Worm (Caenorhabditis elegans) whole organism, L1 larva: Measurements from ENCODE around the gene nhr-63.
A peak's percentile ranks its signal among the peaks of the same experiment; 100 is the strongest.

Source experiments
- C04F5.9 ChIP-seq: sonication (generic microtip); optimal IDR thresholded peaks from 2 replicates; lab custom pipeline; 2016; ENCODE audit warnings: missing genetic modification characterization, missing compliant biosample characterization
- C34B4.2 ChIP-seq: sonication (generic microtip); optimal IDR thresholded peaks from 2 replicates; lab custom pipeline; 2017; ENCODE audit warnings: mild to moderate bottlenecking, missing genetic modification characterization, missing compliant biosample characterization
- F16B12.6 ChIP-seq: fragments of 150-350 bp; optimal IDR thresholded peaks from 2 replicates; lab custom pipeline; 2014; ENCODE audit warnings: missing biosample characterization, missing genetic modification characterization
- aha-1 ChIP-seq: fragments of 150-350 bp; optimal IDR thresholded peaks from 2 replicates; lab custom pipeline; 2014; ENCODE audit warnings: missing biosample characterization, missing genetic modification characterization
- aly-2 ChIP-seq: fragments of 150-350 bp; optimal IDR thresholded peaks from 2 replicates; lab custom pipeline; 2014; ENCODE audit warnings: missing biosample characterization, missing genetic modification characterization
- ceh-63 ChIP-seq: fragments of 200-800 bp; sonication (Bioruptor generic); optimal IDR thresholded peaks from 2 replicates; lab custom pipeline; 2018; ENCODE audit warnings: mild to moderate bottlenecking, missing genetic modification characterization, missing compliant biosample characterization
- ceh-8 ChIP-seq: fragments of 200-800 bp; sonication (Bioruptor generic); optimal IDR thresholded peaks from 2 replicates; lab custom pipeline; 2018; ENCODE audit warnings: mild to moderate bottlenecking, missing genetic modification characterization, moderate library complexity, missing compliant biosample characterization
- ceh-82 ChIP-seq, 3 experiments: fragments of 150-350 bp in 1 of 3; sonication (generic microtip) in 2 of 3; optimal IDR thresholded peaks; 2 replicates each; lab custom pipeline; 2014 to 2017; ENCODE audit warnings: missing biosample characterization in 3 of 3, missing genetic modification characterization in 3 of 3
- ceh-90 ChIP-seq: sonication (generic microtip); optimal IDR thresholded peaks from 2 replicates; lab custom pipeline; 2016; ENCODE audit warnings: missing genetic modification characterization, missing compliant biosample characterization
- ces-1 ChIP-seq: fragments of 150-350 bp; optimal IDR thresholded peaks from 2 replicates; lab custom pipeline; 2014; ENCODE audit warnings: missing biosample characterization, missing genetic modification reagents, missing genetic modification characterization
- dpl-1 ChIP-seq, 3 experiments: fragments of 150-350 bp in 2 of 3; sonication (generic microtip) in 1 of 3; optimal IDR thresholded peaks; 2 replicates each; lab custom pipeline; 2014 to 2017; ENCODE audit warnings: missing biosample characterization in 3 of 3, missing genetic modification characterization in 3 of 3, missing genetic modification reagents in 3 of 3
- efl-1 ChIP-seq, 4 experiments: fragments of 150-350 bp; optimal IDR thresholded peaks in 3 of 4; peaks in 1 of 4; 1 replicate in 1 of 4; 2 replicates in 3 of 4; lab custom pipeline; 2014; ENCODE audit warnings: missing biosample characterization in 2 of 4, missing genetic modification characterization in 2 of 4, missing genetic modification reagents in 2 of 4
- efl-3 ChIP-seq: fragments of 200-800 bp; sonication (Bioruptor generic); optimal IDR thresholded peaks from 2 replicates; lab custom pipeline; 2018; ENCODE audit warnings: mild to moderate bottlenecking, missing genetic modification characterization, missing compliant biosample characterization
- elt-2 ChIP-seq: sonication (generic microtip); optimal IDR thresholded peaks from 2 replicates; lab custom pipeline; 2016; ENCODE audit warnings: missing genetic modification characterization, mild to moderate bottlenecking, inconsistent platforms, missing compliant biosample characterization, missing genetic modification reagents
- fkh-10 ChIP-seq: sonication (generic microtip); optimal IDR thresholded peaks from 2 replicates; lab custom pipeline; 2017; ENCODE audit warnings: missing biosample characterization, missing genetic modification reagents, missing genetic modification characterization
- fkh-8 ChIP-seq: sonication (generic microtip); optimal IDR thresholded peaks from 2 replicates; lab custom pipeline; 2016; ENCODE audit warnings: mild to moderate bottlenecking, missing genetic modification characterization, missing compliant biosample characterization
- fos-1 ChIP-seq: fragments of 150-350 bp; optimal IDR thresholded peaks from 2 replicates; lab custom pipeline; 2014; ENCODE audit warnings: missing biosample characterization, missing genetic modification characterization
- hlh-4 ChIP-seq: sonication (generic microtip); optimal IDR thresholded peaks from 2 replicates; lab custom pipeline; 2016; ENCODE audit warnings: mild to moderate bottlenecking, missing genetic modification characterization, missing compliant biosample characterization
- hpl-2 ChIP-seq: fragments of 150-350 bp; optimal IDR thresholded peaks from 2 replicates; lab custom pipeline; 2014; ENCODE audit warnings: missing biosample characterization, missing genetic modification reagents, missing genetic modification characterization
- irx-1 ChIP-seq: sonication (generic microtip); optimal IDR thresholded peaks from 2 replicates; lab custom pipeline; 2016; ENCODE audit warnings: missing genetic modification characterization, missing compliant biosample characterization
- isw-1 ChIP-seq: fragments of 200-800 bp; sonication (Bioruptor generic); IDR thresholded peaks from 2 replicates; pipeline ENCODE4 v1.3.6; 2022; ENCODE audit warnings: missing genetic modification characterization, missing compliant biosample characterization
- lin-14 ChIP-seq: fragments of 200-800 bp; sonication (Bioruptor generic); optimal IDR thresholded peaks from 2 replicates; lab custom pipeline; 2018; ENCODE audit warnings: mild to moderate bottlenecking, missing genetic modification characterization, moderate library complexity, missing compliant biosample characterization
- lin-39 ChIP-seq: fragments of 150-350 bp; optimal IDR thresholded peaks from 2 replicates; lab custom pipeline; 2014; ENCODE audit warnings: missing biosample characterization, missing genetic modification reagents, missing genetic modification characterization
- lir-3 ChIP-seq: sonication (generic microtip); optimal IDR thresholded peaks from 2 replicates; lab custom pipeline; 2016; ENCODE audit warnings: mild to moderate bottlenecking, missing genetic modification characterization, moderate library complexity, missing compliant biosample characterization; ENCODE audit not compliant: poor library complexity
- lsy-2 ChIP-seq, 2 experiments: fragments of 150-350 bp; optimal IDR thresholded peaks; 2 replicates each; lab custom pipeline; 2014; ENCODE audit warnings: missing biosample characterization in 2 of 2, missing genetic modification characterization in 2 of 2
- mab-9 ChIP-seq: fragments of 200-800 bp; sonication (Bioruptor generic); IDR thresholded peaks from 2 replicates; pipeline ENCODE4 v1.3.6; 2022; ENCODE audit warnings: missing genetic modification reagents, missing genetic modification characterization, missing compliant biosample characterization
- mep-1 ChIP-seq: fragments of 150-350 bp; optimal IDR thresholded peaks from 2 replicates; lab custom pipeline; 2014; ENCODE audit warnings: missing biosample characterization, missing genetic modification characterization
- nhr-11 ChIP-seq: fragments of 150-350 bp; optimal IDR thresholded peaks from 2 replicates; lab custom pipeline; 2014; ENCODE audit warnings: missing biosample characterization, missing genetic modification characterization
- nhr-12 ChIP-seq: sonication (generic microtip); optimal IDR thresholded peaks from 2 replicates; lab custom pipeline; 2017; ENCODE audit warnings: missing biosample characterization, missing genetic modification characterization
- nhr-20 ChIP-seq: sonication (generic microtip); optimal IDR thresholded peaks from 2 replicates; lab custom pipeline; 2016; ENCODE audit warnings: mild to moderate bottlenecking, missing genetic modification characterization, missing compliant biosample characterization
- nhr-237 ChIP-seq: fragments of 150-350 bp; optimal IDR thresholded peaks from 2 replicates; lab custom pipeline; 2014; ENCODE audit warnings: missing biosample characterization, missing genetic modification characterization
- nhr-47 ChIP-seq: sonication (generic microtip); optimal IDR thresholded peaks from 2 replicates; lab custom pipeline; 2016; ENCODE audit warnings: mild to moderate bottlenecking, missing genetic modification characterization, moderate library complexity, missing compliant biosample characterization
- nhr-71 ChIP-seq: sonication (generic microtip); optimal IDR thresholded peaks from 2 replicates; lab custom pipeline; 2016; ENCODE audit warnings: mild to moderate bottlenecking, missing genetic modification characterization, moderate library complexity, missing compliant biosample characterization
- nhr-85 ChIP-seq: sonication (generic microtip); peaks from one replicate; lab custom pipeline; 2016; ENCODE audit warnings: missing genetic modification characterization, inconsistent platforms, missing compliant biosample characterization
- nhr-90 ChIP-seq: sonication (generic microtip); optimal IDR thresholded peaks from 2 replicates; lab custom pipeline; 2016; ENCODE audit warnings: mild to moderate bottlenecking, missing genetic modification characterization, missing compliant biosample characterization; ENCODE audit not compliant: poor library complexity
- pag-3 ChIP-seq: sonication (generic microtip); optimal IDR thresholded peaks from 2 replicates; lab custom pipeline; 2017; ENCODE audit warnings: missing genetic modification characterization, mild to moderate bottlenecking, missing compliant biosample characterization, antibody characterized with exemption, borderline replicate concordance; ENCODE audit not compliant: insufficient read depth
- pax-3 ChIP-seq: fragments of 200-800 bp; sonication (Bioruptor generic); optimal IDR thresholded peaks from 2 replicates; lab custom pipeline; 2018; ENCODE audit warnings: mild to moderate bottlenecking, missing genetic modification characterization, moderate library complexity, missing compliant biosample characterization
- sox-4 ChIP-seq: sonication (generic microtip); optimal IDR thresholded peaks from 2 replicates; lab custom pipeline; 2016; ENCODE audit warnings: missing genetic modification characterization, missing compliant biosample characterization
- tbx-2 ChIP-seq: sonication (generic microtip); optimal IDR thresholded peaks from 2 replicates; lab custom pipeline; 2016; ENCODE audit warnings: missing genetic modification characterization, missing compliant biosample characterization
- tlp-1 ChIP-seq: fragments of 150-350 bp; optimal IDR thresholded peaks from 2 replicates; lab custom pipeline; 2014; ENCODE audit warnings: missing biosample characterization, missing genetic modification characterization
- unc-98 ChIP-seq: fragments of 200-800 bp; sonication (Bioruptor generic); IDR thresholded peaks from 2 replicates; pipeline ENCODE4 v1.3.6; 2022; ENCODE audit warnings: missing genetic modification characterization, missing compliant biosample characterization
- vab-15 ChIP-seq: sonication (generic microtip); optimal IDR thresholded peaks from 2 replicates; lab custom pipeline; 2017; ENCODE audit warnings: missing genotype, mild to moderate bottlenecking, missing genetic modification characterization, missing compliant biosample characterization
- xbp-1 ChIP-seq: sonication (generic microtip); optimal IDR thresholded peaks from 2 replicates; lab custom pipeline; 2016; ENCODE audit warnings: missing genetic modification characterization, missing compliant biosample characterization
- ztf-11 ChIP-seq, 2 experiments: sonication (generic microtip); optimal IDR thresholded peaks; 2 replicates each; lab custom pipeline; 2016 to 2017; ENCODE audit warnings: missing genetic modification characterization in 2 of 2, missing biosample characterization in 1 of 2, missing compliant biosample characterization in 1 of 2
- ztf-4 ChIP-seq: fragments of 150-350 bp; optimal IDR thresholded peaks from 2 replicates; lab custom pipeline; 2014; ENCODE audit warnings: missing biosample characterization, missing genetic modification characterization

The nhr-63 gene

DNA sequence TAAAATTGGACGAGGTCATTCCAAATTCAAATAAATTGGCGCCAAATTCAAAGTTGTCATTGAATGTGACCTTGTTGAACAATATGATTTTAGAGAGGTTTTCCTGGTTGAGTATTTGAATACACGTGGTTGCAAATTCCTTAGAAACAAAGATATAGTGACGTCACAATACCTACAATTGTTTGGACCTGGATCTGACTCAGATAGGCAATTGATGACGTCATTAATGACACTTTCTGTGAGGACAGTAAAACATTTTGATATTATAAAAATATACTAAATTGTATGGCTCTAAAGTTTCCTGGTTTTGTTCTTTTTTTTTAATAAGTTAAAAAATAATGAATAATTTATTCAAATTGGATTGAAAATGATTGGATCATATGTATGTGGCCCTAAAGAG is 39.0 kb downstream of the nhr-63 start:
- TF ChIP-seq lin-14 (GFP tag; lab: Kevin White, UChicago) (peak; percentile 3), mep-1 (tag; lab: Kevin White, UChicago) (peak; percentile 1), nhr-11 (tag; lab: Kevin White, UChicago) (no peak), isw-1 (GFP tag; lab: Robert Waterston, UW) (no peak), xbp-1 (tag; lab: Kevin White, UChicago) (peak; percentile 23), hlh-4 (tag; lab: Kevin White, UChicago) (no peak), efl-1 (optimal IDR thresholded peaks at IDR 0.05; lab: Kevin White, UChicago) (peak in 1 of 2 experiments; percentile 10), efl-1 (GFP tag; optimal IDR thresholded peaks at IDR 0.05 in 1 of 2; lab: Kevin White, UChicago) (no peak), sox-4 (tag; lab: Kevin White, UChicago) (no peak), pag-3 (tag; lab: Kevin White, UChicago) (no peak), ces-1 (GFP tag; lab: Kevin White, UChicago) (no peak), ztf-4 (tag; lab: Kevin White, UChicago) (no peak), nhr-237 (tag; lab: Kevin White, UChicago) (no peak), fkh-10 (GFP tag; lab: Kevin White, UChicago) (no peak), dpl-1 (GFP tag; optimal IDR thresholded peaks at IDR 0.05; lab: Kevin White, UChicago) (peak; percentile 18 to 35 (median 19)), ceh-82 (tag; optimal IDR thresholded peaks at IDR 0.05; lab: Kevin White, UChicago) (no peak), lsy-2 (tag; optimal IDR thresholded peaks at IDR 0.05; lab: Kevin White, UChicago) (peak in 1 of 2 experiments; percentile 19), aha-1 (tag; lab: Kevin White, UChicago) (no peak), efl-3 (GFP tag; lab: Kevin White, UChicago) (no peak), nhr-85 (tag; lab: Kevin White, UChicago) (peak; percentile 80), ceh-63 (GFP tag; lab: Kevin White, UChicago) (no peak), C04F5.9 (tag; lab: Kevin White, UChicago) (no peak), F16B12.6 (no peak), pax-3 (tag; lab: Kevin White, UChicago) (no peak), ztf-11 (tag; optimal IDR thresholded peaks at IDR 0.05; lab: Kevin White, UChicago) (no peak), tbx-2 (no peak), irx-1 (tag; lab: Kevin White, UChicago) (no peak), nhr-20 (tag; lab: Kevin White, UChicago) (no peak), nhr-47 (no peak), ceh-8 (no peak), hpl-2 (GFP tag; lab: Kevin White, UChicago) (no peak), fos-1 (tag; lab: Kevin White, UChicago) (no peak), vab-15 (no peak), nhr-12 (no peak), lir-3 (tag; lab: Kevin White, UChicago) (no peak), nhr-90 (peak; percentile 2), aly-2 (tag; lab: Kevin White, UChicago) (no peak), nhr-71 (tag; lab: Kevin White, UChicago) (peak; percentile 23)

ce11 chrV:16041925-16042742 is 39.7 kb downstream of the nhr-63 start, which contains the start of the genes his-2 and his-1:
his-2 (minus strand) TSS chrV:16042283.
his-1 (plus strand) TSS chrV:16042520.
- TF ChIP-seq nhr-85 (tag; lab: Kevin White, UChicago) (peak; percentile 74), ztf-11 (tag; optimal IDR thresholded peaks at IDR 0.05; lab: Kevin White, UChicago) (peak in 1 of 2 experiments; percentile 63), nhr-47 (peak; percentile 11), lin-14 (GFP tag; lab: Kevin White, UChicago) (peak; percentile 11)

- no peak for TF ChIP-seq hpl-2 (GFP tag; lab: Kevin White, UChicago)
- TF ChIP-seq isw-1 (GFP tag; lab: Robert Waterston, UW): no peak
- no peak for TF ChIP-seq ces-1 (GFP tag; lab: Kevin White, UChicago)
- no peak for TF ChIP-seq mab-9
- no peak for TF ChIP-seq elt-2 (tag; lab: Kevin White, UChicago)
- TF ChIP-seq ceh-90 (tag; lab: Kevin White, UChicago): no peak
- no peak for TF ChIP-seq fos-1 (tag; lab: Kevin White, UChicago)
- no peak for TF ChIP-seq tbx-2
- TF ChIP-seq xbp-1 (tag; lab: Kevin White, UChicago): no peak
- TF ChIP-seq unc-98 (GFP tag; lab: Robert Waterston, UW): no peak
- TF ChIP-seq tlp-1 (tag; lab: Kevin White, UChicago): no peak
- TF ChIP-seq hlh-4 (tag; lab: Kevin White, UChicago): no peak
- TF ChIP-seq ceh-82 (tag; optimal IDR thresholded peaks at IDR 0.05; lab: Kevin White, UChicago): no peak
- no peak for TF ChIP-seq lin-39 (tag; lab: Kevin White, UChicago)
- TF ChIP-seq fkh-8 (tag; lab: Kevin White, UChicago): no peak
- no peak for TF ChIP-seq C34B4.2 (tag; lab: Kevin White, UChicago)
- no peak for TF ChIP-seq pax-3 (tag; lab: Kevin White, UChicago)
These were observed 40.3 kb downstream of the nhr-63 start for ce11 chrV:16042743-16043014.
